Worm (Caenorhabditis elegans) whole organism, midembryonic: ENCODE measurements around the gene got-2.2.

Experiments
- T22C8.4 ChIP-seq: fragments of 200-800 bp; sonication (Bioruptor generic); IDR thresholded peaks from 2 replicates; pipeline ENCODE4 v1.3.6; 2022; ENCODE audit warnings: missing genetic modification characterization, missing compliant biosample characterization
- cog-1 ChIP-seq: sonication (generic microtip); optimal IDR thresholded peaks from 2 replicates; lab custom pipeline; 2016; ENCODE audit warnings: missing genetic modification characterization, missing compliant biosample characterization
- flt-1 ChIP-seq: fragments of 200-800 bp; sonication (Bioruptor generic); IDR thresholded peaks from 2 replicates; pipeline ENCODE4 v1.3.6; 2022; ENCODE audit warnings: missing genetic modification characterization, missing compliant biosample characterization
- klf-2 ChIP-seq: fragments of 200-800 bp; sonication (Bioruptor generic); conservative IDR thresholded peaks from 2 replicates; pipeline ENCODE4 v1.3.6; 2022; ENCODE audit warnings: missing genetic modification reagents, missing genetic modification characterization, missing compliant biosample characterization
- med-1 ChIP-seq: sonication (generic microtip); optimal IDR thresholded peaks from 2 replicates; lab custom pipeline; 2017; ENCODE audit warnings: missing genetic modification characterization, mild to moderate bottlenecking, missing compliant biosample characterization, antibody characterized with exemption, missing genetic modification reagents; ENCODE audit not compliant: insufficient read depth
- ref-1 ChIP-seq: fragments of 200-800 bp; sonication (Bioruptor generic); conservative IDR thresholded peaks from 2 replicates; pipeline ENCODE4 v1.3.6; 2022; ENCODE audit warnings: missing genetic modification reagents, missing genetic modification characterization, missing compliant biosample characterization
- tab-1 ChIP-seq: fragments of 200-800 bp; sonication (Bioruptor generic); IDR thresholded peaks from 2 replicates; pipeline ENCODE4 v1.3.6; 2022; ENCODE audit warnings: missing genetic modification characterization, missing compliant biosample characterization
- ztf-23 ChIP-seq: fragments of 200-800 bp; sonication (Bioruptor generic); IDR thresholded peaks from 2 replicates; pipeline ENCODE4 v1.3.6; 2022; ENCODE audit warnings: missing genetic modification reagents, missing genetic modification characterization, missing compliant biosample characterization
- ztf-29 ChIP-seq: fragments of 200-800 bp; sonication (Bioruptor generic); IDR thresholded peaks from 2 replicates; pipeline ENCODE4 v1.3.6; 2022; ENCODE audit warnings: missing genetic modification reagents, missing genetic modification characterization, missing compliant biosample characterization

The got-2.2 gene

DNA sequence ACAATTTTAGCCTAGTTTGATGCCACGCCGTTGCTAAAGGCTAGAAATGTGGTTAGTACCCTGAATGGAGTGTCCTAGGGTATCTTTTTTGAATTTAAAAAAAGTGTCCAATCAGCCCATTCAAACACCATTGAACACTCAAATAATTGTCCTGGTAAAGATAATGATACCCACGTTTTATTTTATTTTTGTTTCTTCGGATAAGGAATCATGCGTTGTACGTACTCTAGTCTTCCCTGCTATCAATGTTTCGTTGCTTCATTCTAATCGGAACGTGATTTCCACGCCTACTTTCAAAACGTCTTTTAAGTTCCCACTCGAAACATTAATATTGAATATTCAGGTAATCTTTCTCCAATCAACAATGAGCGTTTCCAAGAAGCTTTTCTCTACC is at the start of gene got-2.2:
Gene got-2.2, plus strand, starts transcription at position 344 of the 394 bp plus-strand sequence.
- TF ChIP-seq T22C8.4 (GFP tag; lab: Robert Waterston, UW), result no peak
- no peak for TF ChIP-seq cog-1
- no peak for TF ChIP-seq flt-1 (GFP tag; lab: Robert Waterston, UW)
- no peak for TF ChIP-seq ref-1 (GFP tag; lab: Robert Waterston, UW)
- no peak for TF ChIP-seq ztf-23 (GFP tag; lab: Robert Waterston, UW)
- TF ChIP-seq med-1 (GFP tag; lab: Kevin White, UChicago), result no peak
- TF ChIP-seq ztf-29 (GFP tag; lab: Robert Waterston, UW), result no peak
- no peak for TF ChIP-seq tab-1 (GFP tag; lab: Robert Waterston, UW)
- no peak for TF ChIP-seq klf-2 (GFP tag; lab: Robert Waterston, UW)

ce11 chrX:6194191-6194724 is 46.5 kb upstream of the got-2.2 start, which contains the start of gene ceh-54:
Gene ceh-54, minus strand, starts transcription at chrX:6194241.
- TF ChIP-seq klf-2 (GFP tag; lab: Robert Waterston, UW), result no peak
- no peak for TF ChIP-seq ref-1 (GFP tag; lab: Robert Waterston, UW)
- no peak for TF ChIP-seq T22C8.4 (GFP tag; lab: Robert Waterston, UW)
- no peak for TF ChIP-seq tab-1 (GFP tag; lab: Robert Waterston, UW)
- no peak for TF ChIP-seq med-1 (GFP tag; lab: Kevin White, UChicago)

- TF ChIP-seq cog-1 (no peak), T22C8.4 (GFP tag; lab: Robert Waterston, UW) (no peak), klf-2 (GFP tag; lab: Robert Waterston, UW) (no peak), med-1 (GFP tag; lab: Kevin White, UChicago) (no peak), flt-1 (GFP tag; lab: Robert Waterston, UW) (no peak), ztf-23 (GFP tag; lab: Robert Waterston, UW) (no peak), ref-1 (GFP tag; lab: Robert Waterston, UW) (no peak), ztf-29 (GFP tag; lab: Robert Waterston, UW) (no peak), tab-1 (GFP tag; lab: Robert Waterston, UW) (no peak)
Observed at ce11 chrX:6196627-6197026, 44.2 kb upstream of the got-2.2 start, which contains the start of gene daf-9. Gene daf-9, plus strand, starts transcription at chrX:6196927.

ce11 chrX:6201542-6201941 is 39.2 kb upstream of the got-2.2 start:
- TF ChIP-seq T22C8.4 (GFP tag; lab: Robert Waterston, UW) (no peak), cog-1 (no peak)

- no peak for TF ChIP-seq ztf-29 (GFP tag; lab: Robert Waterston, UW)
- no peak for TF ChIP-seq ztf-23 (GFP tag; lab: Robert Waterston, UW)
- TF ChIP-seq cog-1, result no peak
- no peak for TF ChIP-seq med-1 (GFP tag; lab: Kevin White, UChicago)
- TF ChIP-seq klf-2 (GFP tag; lab: Robert Waterston, UW), result no peak
- TF ChIP-seq ref-1 (GFP tag; lab: Robert Waterston, UW), result no peak
- no peak for TF ChIP-seq tab-1 (GFP tag; lab: Robert Waterston, UW)
- no peak for TF ChIP-seq flt-1 (GFP tag; lab: Robert Waterston, UW)
- no peak for TF ChIP-seq T22C8.4 (GFP tag; lab: Robert Waterston, UW)
Observed at ce11 chrX:6202809-6203208, 38.0 kb upstream of the got-2.2 start.

DNA sequence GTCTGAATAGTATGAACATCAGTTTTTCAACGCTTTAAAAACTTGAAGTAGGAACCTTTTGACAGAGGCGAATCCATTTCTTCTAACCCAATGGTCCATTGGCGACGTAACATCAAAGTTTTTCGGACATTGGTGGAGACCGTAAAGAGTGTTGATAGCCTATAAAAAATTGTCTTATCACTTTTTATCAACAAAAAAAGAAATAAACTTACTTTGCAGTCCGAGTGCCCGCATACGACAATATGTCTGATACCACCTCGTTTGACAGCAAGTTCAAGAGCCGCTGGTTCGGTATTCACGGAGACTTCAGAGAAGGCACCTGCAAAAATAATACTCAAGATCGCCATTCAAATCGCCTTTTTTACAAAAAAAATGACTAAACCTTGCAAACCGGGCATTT is 37.5 kb upstream of the got-2.2 start:
- no peak for TF ChIP-seq klf-2 (GFP tag; lab: Robert Waterston, UW)
- no peak for TF ChIP-seq ztf-23 (GFP tag; lab: Robert Waterston, UW)
- no peak for TF ChIP-seq T22C8.4 (GFP tag; lab: Robert Waterston, UW)
- TF ChIP-seq ref-1 (GFP tag; lab: Robert Waterston, UW), result no peak
- no peak for TF ChIP-seq ztf-29 (GFP tag; lab: Robert Waterston, UW)
- no peak for TF ChIP-seq med-1 (GFP tag; lab: Kevin White, UChicago)
- TF ChIP-seq flt-1 (GFP tag; lab: Robert Waterston, UW), result no peak
- no peak for TF ChIP-seq tab-1 (GFP tag; lab: Robert Waterston, UW)
- TF ChIP-seq cog-1, result no peak

DNA sequence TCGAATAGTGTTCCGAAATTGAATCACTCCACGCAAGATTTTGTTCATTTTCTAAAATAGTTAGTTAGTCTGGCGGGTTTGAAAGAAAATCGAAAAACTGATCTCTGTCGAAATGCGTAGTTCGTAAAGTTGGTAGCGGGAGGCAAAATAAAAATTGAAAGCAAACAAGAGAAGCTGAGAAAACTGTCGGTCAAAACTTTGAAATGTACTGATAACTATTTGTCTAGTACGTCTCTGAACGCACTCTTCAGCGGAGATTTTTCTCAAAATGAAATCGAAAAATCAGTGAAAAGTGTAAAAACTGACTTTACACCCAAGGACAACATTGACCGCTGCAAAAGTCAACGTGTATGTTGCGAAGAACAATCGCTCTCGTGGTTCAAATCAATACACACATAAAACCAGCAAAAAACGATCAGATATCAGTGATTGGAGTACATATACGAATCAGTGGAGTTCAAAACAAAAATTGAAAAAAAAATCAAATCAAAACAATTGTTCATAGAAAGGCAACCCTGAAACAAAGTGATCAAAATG is 36.0 kb upstream of the got-2.2 start, which contains the start of gene bca-1:
Gene bca-1, minus strand, starts transcription at position 51 of the 537 bp plus-strand sequence.
- TF ChIP-seq ref-1 (GFP tag; lab: Robert Waterston, UW), result no peak
- TF ChIP-seq med-1 (GFP tag; lab: Kevin White, UChicago), result no peak
- TF ChIP-seq ztf-29 (GFP tag; lab: Robert Waterston, UW), result no peak
- TF ChIP-seq T22C8.4 (GFP tag; lab: Robert Waterston, UW), result no peak
- TF ChIP-seq cog-1, result no peak
- no peak for TF ChIP-seq klf-2 (GFP tag; lab: Robert Waterston, UW)
- TF ChIP-seq flt-1 (GFP tag; lab: Robert Waterston, UW), result no peak
- TF ChIP-seq tab-1 (GFP tag; lab: Robert Waterston, UW), result no peak
- TF ChIP-seq ztf-23 (GFP tag; lab: Robert Waterston, UW), result no peak

ce11 chrX:6205325-6205724 is 35.5 kb upstream of the got-2.2 start:
- no peak for TF ChIP-seq flt-1 (GFP tag; lab: Robert Waterston, UW)
- TF ChIP-seq klf-2 (GFP tag; lab: Robert Waterston, UW), result no peak
- TF ChIP-seq tab-1 (GFP tag; lab: Robert Waterston, UW), result no peak
- TF ChIP-seq ref-1 (GFP tag; lab: Robert Waterston, UW), result no peak
- no peak for TF ChIP-seq ztf-29 (GFP tag; lab: Robert Waterston, UW)
- no peak for TF ChIP-seq med-1 (GFP tag; lab: Kevin White, UChicago)
- TF ChIP-seq ztf-23 (GFP tag; lab: Robert Waterston, UW), result no peak
- no peak for TF ChIP-seq T22C8.4 (GFP tag; lab: Robert Waterston, UW)
- no peak for TF ChIP-seq cog-1

- TF ChIP-seq ztf-23 (GFP tag; lab: Robert Waterston, UW) (no peak), ztf-29 (GFP tag; lab: Robert Waterston, UW) (no peak), cog-1 (no peak), T22C8.4 (GFP tag; lab: Robert Waterston, UW) (no peak), klf-2 (GFP tag; lab: Robert Waterston, UW) (no peak), med-1 (GFP tag; lab: Kevin White, UChicago) (no peak), tab-1 (GFP tag; lab: Robert Waterston, UW) (no peak), ref-1 (GFP tag; lab: Robert Waterston, UW) (no peak), flt-1 (GFP tag; lab: Robert Waterston, UW) (no peak)
Observed at ce11 chrX:6206305-6206704, 34.5 kb upstream of the got-2.2 start, which contains the start of gene mtp-18. Gene mtp-18, minus strand, starts transcription at chrX:6206405.
